ENCODE assay signal across 5 worm cellular contexts in genomic region chrX:1311577-1311976, ce11.
TF ChIP-seq lines count a peak whose summit lies in the region.

No protein-coding gene starts in this region.

TF ChIP-seq in whole organism, L1 larva, 84 proteins besides CTCF, POLR2A, EP300 and RAD21:
- peak; percentile 36 for TF ChIP-seq elt-2 (tag; optimal IDR thresholded peaks at IDR 0.05; lab: Kevin White, UChicago)
- TF ChIP-seq unc-86 (tag; optimal IDR thresholded peaks at IDR 0.05; lab: Kevin White, UChicago) = no peak

TF ChIP-seq in whole organism, L2 larva, 48 proteins besides CTCF, POLR2A, EP300 and RAD21:
- TF ChIP-seq ztf-11 (tag; optimal IDR thresholded peaks at IDR 0.05; lab: Kevin White, UChicago) (no peak), fos-1 (tag; optimal IDR thresholded peaks at IDR 0.05; lab: Kevin White, UChicago) (peak; percentile 7)

TF ChIP-seq in whole organism, L3 larva, 47 proteins besides CTCF, POLR2A, EP300 and RAD21:
- TF ChIP-seq nhr-25 (tag; optimal IDR thresholded peaks at IDR 0.05; lab: Kevin White, UChicago) (no peak), nhr-12 (tag; optimal IDR thresholded peaks at IDR 0.05; lab: Kevin White, UChicago) (no peak), lsy-12 (tag; optimal IDR thresholded peaks at IDR 0.05; lab: Kevin White, UChicago) (no peak), elt-2 (tag; optimal IDR thresholded peaks at IDR 0.05; lab: Kevin White, UChicago) (peak; percentile 24), pqm-1 (tag; optimal IDR thresholded peaks at IDR 0.05; lab: Kevin White, UChicago) (peak; percentile 13)

TF ChIP-seq in whole organism, L4 larva, 104 proteins besides CTCF, POLR2A, EP300 and RAD21:
- peak; percentile 42 for TF ChIP-seq nhr-28 (tag; optimal IDR thresholded peaks at IDR 0.05; lab: Kevin White, UChicago)
- TF ChIP-seq daf-16 (GFP tag; optimal IDR thresholded peaks at IDR 0.05; lab: Kevin White, UChicago) = no peak
- peak; percentile 54 for TF ChIP-seq daf-16 (tag; optimal IDR thresholded peaks at IDR 0.05; lab: Kevin White, UChicago)
- peak; percentile 86 for TF ChIP-seq aha-1 (tag; lab: Kevin White, UChicago)
- TF ChIP-seq D1046.2 (GFP tag; IDR thresholded peaks at IDR 0.05; lab: Robert Waterston, UW) = no peak
- TF ChIP-seq pqm-1 (tag; optimal IDR thresholded peaks at IDR 0.05; lab: Kevin White, UChicago) = peak; percentile 1
- TF ChIP-seq hlh-11 (tag; optimal IDR thresholded peaks at IDR 0.05; lab: Kevin White, UChicago) = no peak

TF ChIP-seq in whole organism, late embryonic, 69 proteins besides CTCF, POLR2A, EP300 and RAD21:
- no peak for TF ChIP-seq ceh-2 (tag; optimal IDR thresholded peaks at IDR 0.05; lab: Kevin White, UChicago)
- no peak for TF ChIP-seq ahr-1 (tag; optimal IDR thresholded peaks at IDR 0.05; lab: Kevin White, UChicago)
- peak; percentile 30 for TF ChIP-seq elt-2 (tag; optimal IDR thresholded peaks at IDR 0.05; lab: Kevin White, UChicago)
- TF ChIP-seq fkh-6 (tag; optimal IDR thresholded peaks at IDR 0.05; lab: Kevin White, UChicago) = no peak
- TF ChIP-seq ceh-22 (tag; optimal IDR thresholded peaks at IDR 0.05; lab: Kevin White, UChicago) = no peak

Comparison
In these comparisons a context has a peak if more than half of its experiments do, and no peak if none do; other contexts are left out.
1. Of the 29 proteins assayed by ChIP-seq in both whole organism, L4 larva and whole organism, L1 larva: peak only in whole organism, L4 larva: aha-1, nhr-28 and pqm-1; only in whole organism, L1 larva: none; in both: none; in neither: 26.